Worm (Caenorhabditis elegans): ENCODE measurements around the gene mbl-1.

Gene mbl-1

DNA sequence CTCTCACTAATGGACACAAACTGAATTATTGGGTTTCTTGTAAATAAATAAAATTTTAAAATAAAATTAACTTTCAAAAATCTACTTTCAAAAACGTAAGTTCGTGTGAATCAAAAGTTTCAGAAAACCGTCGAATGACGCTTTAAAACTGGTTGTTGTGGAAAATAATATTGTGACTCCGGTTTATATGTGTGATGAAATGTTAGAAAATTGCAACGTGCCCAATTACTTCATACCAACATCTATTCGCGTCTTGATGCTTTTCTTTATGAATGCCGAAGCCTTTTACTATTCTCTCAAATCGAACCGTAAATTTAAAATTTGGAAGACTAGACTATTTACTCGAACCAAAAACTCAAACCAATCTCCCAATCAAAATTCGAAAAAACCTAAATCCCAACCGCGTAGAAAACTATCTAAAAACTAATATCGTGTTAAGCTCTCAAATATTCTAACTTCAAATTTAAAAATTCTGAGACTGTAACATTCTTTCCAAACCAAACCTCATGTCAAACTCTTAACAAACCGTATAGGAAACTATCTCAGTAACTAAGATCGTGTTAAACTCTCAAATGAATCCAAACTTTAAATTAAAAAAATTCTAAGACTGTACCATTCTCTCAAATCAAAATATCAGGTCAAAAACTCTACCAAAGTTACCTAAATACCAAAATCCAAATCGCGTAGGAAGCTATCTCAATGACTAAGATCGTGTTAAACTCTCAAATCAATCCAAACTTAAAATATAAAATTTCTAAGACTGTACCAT, 47.0 kb upstream of the mbl-1 start:
- TF ChIP-seq B0019.2 (GFP tag; conservative IDR thresholded peaks at IDR 0.05) (peak; percentile 8), chd-7 (tag; optimal IDR thresholded peaks at IDR 0.05) (peak; percentile 37), sdz-38 (tag; optimal IDR thresholded peaks at IDR 0.05) (no peak), rcor-1 (GFP tag; IDR thresholded peaks at IDR 0.05) (peak; percentile 35; the same call in 1 of the 2 replicates), somi-1 (GFP tag; optimal IDR thresholded peaks at IDR 0.05) (peak; percentile 48), egl-44 (GFP tag; IDR thresholded peaks at IDR 0.05) (peak; percentile 40), snpc-1.1 (tag; optimal IDR thresholded peaks at IDR 0.05; ENCODE audit: insufficient read depth) (no peak), akir-1 (GFP tag; optimal IDR thresholded peaks at IDR 0.05) (no peak), hsf-1 (GFP tag; IDR thresholded peaks at IDR 0.05) (peak; percentile 52; the same call in 1 of the 2 replicates), lin-26 (GFP tag; IDR thresholded peaks at IDR 0.05) (peak; percentile 65), nfyb-1 (GFP tag; IDR thresholded peaks at IDR 0.05) (peak; percentile 92), nhr-120 (GFP tag; IDR thresholded peaks at IDR 0.05) (peak; percentile 88; the same call in 1 of the 2 replicates), madf-6 (GFP tag; IDR thresholded peaks at IDR 0.05) (peak; percentile 44; the same call in 1 of the 2 replicates), cebp-2 (GFP tag; IDR thresholded peaks at IDR 0.05) (peak; percentile 66; the same call in 1 of the 2 replicates), B0035.1 (tag; optimal IDR thresholded peaks at IDR 0.05) (peak; percentile 44), let-526 (GFP tag; IDR thresholded peaks at IDR 0.05) (peak; percentile 76), egl-18 (GFP tag; IDR thresholded peaks at IDR 0.05) (peak; percentile 76), tbp1 (GFP tag; optimal IDR thresholded peaks at IDR 0.05) (peak; percentile 44), ztf-22 (GFP tag; optimal IDR thresholded peaks at IDR 0.05) (no peak), madf-10 (tag; optimal IDR thresholded peaks at IDR 0.05) (no peak), Y56A3A.18 (GFP tag; IDR thresholded peaks at IDR 0.05) (peak; percentile 26), aptf-3 (GFP tag; IDR thresholded peaks at IDR 0.05) (peak; percentile 94; the same call in 1 of the 2 replicates), xnd-1 (tag; optimal IDR thresholded peaks at IDR 0.05) (no peak), gei-17 (GFP tag; optimal IDR thresholded peaks at IDR 0.05) (peak; percentile 47), zim-3 (tag; optimal IDR thresholded peaks at IDR 0.05) (peak; percentile 70), Y53F4B.3 (GFP tag; IDR thresholded peaks at IDR 0.05) (peak; percentile 51; the same call in 1 of the 2 replicates), pha-4 (tag; optimal IDR thresholded peaks at IDR 0.05) (peak; percentile 30), repo-1 (tag; optimal IDR thresholded peaks at IDR 0.05) (peak; percentile 16), die-1 (tag; optimal IDR thresholded peaks at IDR 0.05) (peak; percentile 2), ets-4 (GFP tag; optimal IDR thresholded peaks at IDR 0.05) (no peak), hlh-12 (tag; optimal IDR thresholded peaks at IDR 0.05) (peak; percentile 10), pbrm-1 (GFP tag; IDR thresholded peaks at IDR 0.05) (peak; percentile 75), nfya-2 (GFP tag; IDR thresholded peaks at IDR 0.05) (peak; percentile 77), cebp-1 (GFP tag; IDR thresholded peaks at IDR 0.05) (peak; percentile 38), cebp-1 (tag; optimal IDR thresholded peaks at IDR 0.05) (no peak), C06A6.2 (GFP tag; conservative IDR thresholded peaks at IDR 0.05) (peak; percentile 60; the same call in 1 of the 2 replicates), F22D6.2 (tag; optimal IDR thresholded peaks at IDR 0.05) (no peak), lir-1 (GFP tag; conservative IDR thresholded peaks at IDR 0.05) (0 out of 2 replicates have a peak, but pooled peaks have one; percentile 7), dpl-1 (GFP tag; optimal IDR thresholded peaks at IDR 0.05) (no peak), F55B11.4 (tag; optimal IDR thresholded peaks at IDR 0.05; ENCODE audit: borderline replicate concordance, insufficient read depth) (no peak), tlf-1 (GFP tag; optimal IDR thresholded peaks at IDR 0.05) (peak; percentile 61), ztf-25 (GFP tag; IDR thresholded peaks at IDR 0.05) (no peak), attf-3 (GFP tag; conservative IDR thresholded peaks at IDR 0.05) (peak; percentile 34; the same call in 1 of the 2 replicates), aptf-2 (GFP tag; conservative IDR thresholded peaks at IDR 0.05) (peak; percentile 85), ekl-4 (GFP tag; IDR thresholded peaks at IDR 0.05) (0 out of 2 replicates have a peak, but pooled peaks have one; percentile 58), ceh-58 (GFP tag; IDR thresholded peaks at IDR 0.05) (peak; percentile 95), zfh-2 (GFP tag; conservative IDR thresholded peaks at IDR 0.05) (no peak)

All from whole organism, young adult.